Worm (Caenorhabditis elegans): ENCODE data around the gene lgg-1.

lgg-1 gene

DNA sequence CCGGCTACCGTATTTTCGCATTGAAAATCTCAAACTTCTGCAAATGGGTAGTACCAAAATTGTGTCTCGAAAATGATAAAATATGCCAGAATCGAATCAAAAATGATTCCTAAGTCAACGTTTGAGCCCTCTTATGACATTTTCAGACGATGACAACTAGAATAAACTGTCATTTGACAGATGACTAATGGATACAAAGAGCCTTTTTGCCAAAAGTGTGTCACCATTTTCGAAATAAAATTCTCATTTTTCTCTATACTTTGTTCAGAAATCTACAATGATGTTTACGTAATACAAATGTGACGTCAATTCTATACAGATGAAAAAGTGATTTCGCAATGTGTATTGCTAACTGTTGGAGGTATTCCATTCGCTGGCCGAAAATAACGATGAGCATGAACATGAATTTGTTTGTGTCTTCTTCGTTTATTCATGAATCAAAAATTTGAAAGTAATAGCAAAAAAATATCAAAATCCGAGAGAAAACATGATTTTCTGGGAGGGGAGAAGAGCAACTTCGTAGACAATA lies 904 bp downstream of the lgg-1 start (continued):
- TF ChIP-seq sptf-2 (GFP tag; optimal IDR thresholded peaks at IDR 0.05) (no peak), ceh-79 (tag; optimal IDR thresholded peaks at IDR 0.05) (peak; percentile 74), ceh-100 (GFP tag; IDR thresholded peaks at IDR 0.05) (peak; percentile 30), gei-17 (GFP tag; optimal IDR thresholded peaks at IDR 0.05) (peak; percentile 80), egl-18 (GFP tag; IDR thresholded peaks at IDR 0.05) (no peak), nfyb-1 (GFP tag; IDR thresholded peaks at IDR 0.05) (peak; percentile 95), snpc-3.4 (tag; optimal IDR thresholded peaks at IDR 0.05) (no peak), F55B11.4 (tag; optimal IDR thresholded peaks at IDR 0.05; ENCODE audit: borderline replicate concordance, insufficient read depth) (no peak), snpc-4 (GFP tag; optimal IDR thresholded peaks at IDR 0.05) (no peak), snpc-4 (tag; optimal IDR thresholded peaks at IDR 0.05) (peak in 2 of 4 experiments; percentile 10 to 50), tbp1 (GFP tag; optimal IDR thresholded peaks at IDR 0.05) (peak; percentile 63), cebp-1 (GFP tag; IDR thresholded peaks at IDR 0.05) (peak; percentile 98), cebp-1 (tag; optimal IDR thresholded peaks at IDR 0.05) (peak; percentile 98), ccch-3 (GFP tag; optimal IDR thresholded peaks at IDR 0.05) (no peak), tbx-9 (tag; optimal IDR thresholded peaks at IDR 0.05; ENCODE audit: borderline replicate concordance) (no peak), nfya-1 (tag; optimal IDR thresholded peaks at IDR 0.05; ENCODE audit: borderline replicate concordance, insufficient read depth) (no peak), nhr-80 (tag; optimal IDR thresholded peaks at IDR 0.05) (peak; percentile 32), bed-2 (GFP tag; IDR thresholded peaks at IDR 0.05) (no peak), let-607 (tag; optimal IDR thresholded peaks at IDR 0.05) (peak in 1 of 2 experiments; percentile 10), K12H6.12 (tag; optimal IDR thresholded peaks at IDR 0.05) (peak; percentile 58), chd-7 (tag; optimal IDR thresholded peaks at IDR 0.05) (peak; percentile 93), lin-40 (tag; optimal IDR thresholded peaks at IDR 0.05) (peak; percentile 83), attf-3 (GFP tag; conservative IDR thresholded peaks at IDR 0.05) (0 out of 2 replicates have a peak, but pooled peaks have one; percentile 26), lin-54 (GFP tag; optimal IDR thresholded peaks at IDR 0.05) (peak; percentile 57), tlf-1 (GFP tag; optimal IDR thresholded peaks at IDR 0.05) (peak; percentile 82), let-526 (GFP tag; IDR thresholded peaks at IDR 0.05) (peak; percentile 62; the same call in 1 of the 2 replicates), mel-28 (tag; optimal IDR thresholded peaks at IDR 0.05; ENCODE audit: borderline replicate concordance) (peak; percentile 75), ceh-27 (GFP tag; optimal IDR thresholded peaks at IDR 0.05) (peak; percentile 22), nhr-120 (GFP tag; IDR thresholded peaks at IDR 0.05) (no peak), ceh-58 (GFP tag; IDR thresholded peaks at IDR 0.05) (0 out of 2 replicates have a peak, but pooled peaks have one; percentile 21), dox-1 (GFP tag; IDR thresholded peaks at IDR 0.05) (peak; percentile 68), mes-4 (tag; optimal IDR thresholded peaks at IDR 0.05) (no peak), C06A6.2 (GFP tag; conservative IDR thresholded peaks at IDR 0.05) (peak; percentile 67), snpc-1.3 (tag; optimal IDR thresholded peaks at IDR 0.05; ENCODE audit: insufficient read depth) (no peak), ekl-4 (GFP tag; IDR thresholded peaks at IDR 0.05) (peak; percentile 73; the same call in 1 of the 2 replicates), ceh-91 (GFP tag; IDR thresholded peaks at IDR 0.05) (no peak), F33H1.4 (GFP tag; IDR thresholded peaks at IDR 0.05) (no peak), B0035.1 (tag; optimal IDR thresholded peaks at IDR 0.05) (peak; percentile 71), athp-1 (tag; optimal IDR thresholded peaks at IDR 0.05) (peak; percentile 63), rec-8 (tag; optimal IDR thresholded peaks at IDR 0.05) (peak in 1 of 2 experiments; percentile 10), zfh-2 (GFP tag; conservative IDR thresholded peaks at IDR 0.05) (no peak), rpc-1 (optimal IDR thresholded peaks at IDR 0.05) (no peak), rpc-1 (tag; optimal IDR thresholded peaks at IDR 0.05) (no peak), F57C9.4 (tag; optimal IDR thresholded peaks at IDR 0.05) (peak; percentile 86), F37B4.10 (GFP tag; IDR thresholded peaks at IDR 0.05) (0 out of 2 replicates have a peak, but pooled peaks have one; percentile 14), cebp-2 (GFP tag; IDR thresholded peaks at IDR 0.05) (0 out of 2 replicates have a peak, but pooled peaks have one; percentile 65), lin-26 (GFP tag; IDR thresholded peaks at IDR 0.05) (peak; percentile 62; the same call in 1 of the 2 replicates)

All from whole organism, young adult.